Worm (Caenorhabditis elegans): ENCODE results near the gene Y56A3A.6.

The Y56A3A.6 gene

ce11 chrIII:11869231-11869912, 9.2 kb downstream of the Y56A3A.6 start, which contains the start of gene taf-12:
taf-12 (minus strand) TSS chrIII:11869281.
- TF ChIP-seq ceh-22 (tag; optimal IDR thresholded peaks at IDR 0.05) (no peak), hlh-8 (tag; optimal IDR thresholded peaks at IDR 0.05) (no peak)

- TF ChIP-seq nfya-1 (tag; optimal IDR thresholded peaks at IDR 0.05), result peak; percentile 46
- TF ChIP-seq rnt-1 (tag; optimal IDR thresholded peaks at IDR 0.05), result no peak
- TF ChIP-seq che-1 (tag; optimal IDR thresholded peaks at IDR 0.05), result no peak
Measured at ce11 chrIII:11866127-11866526, 12.5 kb downstream of the Y56A3A.6 start.

ce11 chrIII:11862149-11862548, 16.5 kb downstream of the Y56A3A.6 start, which contains the start of gene Y56A3A.2:
Y56A3A.2 (minus strand) TSS chrIII:11862249.
- TF ChIP-seq K02D7.2 (tag; optimal IDR thresholded peaks at IDR 0.05), result no peak
- no peak for TF ChIP-seq hlh-15 (tag; optimal IDR thresholded peaks at IDR 0.05)
- TF ChIP-seq ceh-9 (tag; optimal IDR thresholded peaks at IDR 0.05), result no peak
- TF ChIP-seq ceh-24 (tag; optimal IDR thresholded peaks at IDR 0.05), result no peak
- no peak for TF ChIP-seq ceh-19 (GFP tag; optimal IDR thresholded peaks at IDR 0.05)
- TF ChIP-seq lin-11 (tag; optimal IDR thresholded peaks at IDR 0.05), result no peak
- TF ChIP-seq lim-6 (tag; optimal IDR thresholded peaks at IDR 0.05), result no peak
- no peak for TF ChIP-seq ceh-14 (tag; optimal IDR thresholded peaks at IDR 0.05)
- TF ChIP-seq rnt-1 (tag; optimal IDR thresholded peaks at IDR 0.05), result no peak
- no peak for TF ChIP-seq ceh-45 (GFP tag; IDR thresholded peaks at IDR 0.05)
- TF ChIP-seq dve-1 (tag; optimal IDR thresholded peaks at IDR 0.05), result no peak
- no peak for TF ChIP-seq ahr-1 (tag; optimal IDR thresholded peaks at IDR 0.05)
- TF ChIP-seq ceh-22 (tag; optimal IDR thresholded peaks at IDR 0.05), result no peak

- TF ChIP-seq pax-1 (tag; optimal IDR thresholded peaks at IDR 0.05) (no peak), sdc-2 (tag; optimal IDR thresholded peaks at IDR 0.05) (no peak), fkh-10 (GFP tag; optimal IDR thresholded peaks at IDR 0.05) (no peak), nfya-1 (tag; optimal IDR thresholded peaks at IDR 0.05) (peak; percentile 91), K02D7.2 (tag; optimal IDR thresholded peaks at IDR 0.05) (no peak), eyg-1 (tag; optimal IDR thresholded peaks at IDR 0.05) (no peak), hlh-6 (tag; optimal IDR thresholded peaks at IDR 0.05) (no peak), ceh-18 (tag; optimal IDR thresholded peaks at IDR 0.05) (no peak), ceh-34 (tag; optimal IDR thresholded peaks at IDR 0.05) (no peak)
Measured at ce11 chrIII:11861123-11861522, 17.5 kb downstream of the Y56A3A.6 start.

- TF ChIP-seq pha-2 (tag; optimal IDR thresholded peaks at IDR 0.05) (no peak), C38D4.7 (GFP tag; optimal IDR thresholded peaks at IDR 0.05) (no peak), lin-11 (tag; optimal IDR thresholded peaks at IDR 0.05) (no peak), ceh-45 (GFP tag; IDR thresholded peaks at IDR 0.05) (no peak), unc-55 (GFP tag; optimal IDR thresholded peaks at IDR 0.05) (no peak), fkh-10 (GFP tag; optimal IDR thresholded peaks at IDR 0.05) (no peak), dve-1 (tag; optimal IDR thresholded peaks at IDR 0.05) (no peak), pax-1 (tag; optimal IDR thresholded peaks at IDR 0.05) (no peak), ceh-18 (tag; optimal IDR thresholded peaks at IDR 0.05) (no peak), K02D7.2 (tag; optimal IDR thresholded peaks at IDR 0.05) (no peak), ama-1 (optimal IDR thresholded peaks at IDR 0.05) (no peak), fkh-6 (tag; optimal IDR thresholded peaks at IDR 0.05) (no peak), ceh-22 (tag; optimal IDR thresholded peaks at IDR 0.05) (no peak)
Measured at ce11 chrIII:11856852-11857251, 21.8 kb downstream of the Y56A3A.6 start.

ce11 chrIII:11853533-11853932, 25.1 kb downstream of the Y56A3A.6 start:
- TF ChIP-seq npax-4 (tag; optimal IDR thresholded peaks at IDR 0.05) (no peak), ceh-22 (tag; optimal IDR thresholded peaks at IDR 0.05) (no peak), ceh-31 (tag; optimal IDR thresholded peaks at IDR 0.05) (no peak), unc-3 (GFP tag; conservative IDR thresholded peaks at IDR 0.05) (no peak), unc-3 (tag; optimal IDR thresholded peaks at IDR 0.05) (no peak), ets-4 (tag; optimal IDR thresholded peaks at IDR 0.05) (no peak), ceh-9 (tag; optimal IDR thresholded peaks at IDR 0.05) (no peak), sox-2 (GFP tag; IDR thresholded peaks at IDR 0.05) (no peak), ceh-14 (tag; optimal IDR thresholded peaks at IDR 0.05) (no peak), ceh-19 (GFP tag; optimal IDR thresholded peaks at IDR 0.05) (no peak)
